Worm (Caenorhabditis elegans) whole organism, L1 larva: ENCODE results near the gene F38A5.22.

ENCODE experiments used
- Y116A8C.19 ChIP-seq: sonication (generic microtip); optimal IDR thresholded peaks from 2 replicates; lab custom pipeline; 2016; ENCODE audit warnings: missing compliant biosample characterization, missing genetic modification characterization, borderline replicate concordance
- aly-2 ChIP-seq: fragments of 150-350 bp; optimal IDR thresholded peaks from 2 replicates; lab custom pipeline; 2014; ENCODE audit warnings: missing biosample characterization, missing genetic modification characterization
- ceh-63 ChIP-seq: fragments of 200-800 bp; sonication (Bioruptor generic); optimal IDR thresholded peaks from 2 replicates; lab custom pipeline; 2018; ENCODE audit warnings: mild to moderate bottlenecking, missing genetic modification characterization, missing compliant biosample characterization
- ceh-82 ChIP-seq, 3 experiments: fragments of 150-350 bp in 1 of 3; sonication (generic microtip) in 2 of 3; optimal IDR thresholded peaks; 2 replicates each; lab custom pipeline; 2014 to 2017; ENCODE audit warnings: missing biosample characterization in 3 of 3, missing genetic modification characterization in 3 of 3
- ceh-88 ChIP-seq: fragments of 200-800 bp; sonication (Bioruptor generic); IDR thresholded peaks from 2 replicates; pipeline ENCODE4 v1.3.6; 2022; ENCODE audit warnings: missing genetic modification characterization, missing compliant biosample characterization
- ceh-90 ChIP-seq: sonication (generic microtip); optimal IDR thresholded peaks from 2 replicates; lab custom pipeline; 2016; ENCODE audit warnings: missing genetic modification characterization, missing compliant biosample characterization
- ces-1 ChIP-seq: fragments of 150-350 bp; optimal IDR thresholded peaks from 2 replicates; lab custom pipeline; 2014; ENCODE audit warnings: missing biosample characterization, missing genetic modification reagents, missing genetic modification characterization
- dpl-1 ChIP-seq, 3 experiments: fragments of 150-350 bp in 2 of 3; sonication (generic microtip) in 1 of 3; optimal IDR thresholded peaks; 2 replicates each; lab custom pipeline; 2014 to 2017; ENCODE audit warnings: missing biosample characterization in 3 of 3, missing genetic modification characterization in 3 of 3, missing genetic modification reagents in 3 of 3
- dsc-1 ChIP-seq: sonication (generic microtip); optimal IDR thresholded peaks from 2 replicates; lab custom pipeline; 2016; ENCODE audit warnings: mild to moderate bottlenecking, missing genetic modification characterization, missing compliant biosample characterization
- efl-1 ChIP-seq, 4 experiments: fragments of 150-350 bp; optimal IDR thresholded peaks in 3 of 4; peaks in 1 of 4; 1 replicate in 1 of 4; 2 replicates in 3 of 4; lab custom pipeline; 2014; ENCODE audit warnings: missing biosample characterization in 2 of 4, missing genetic modification characterization in 2 of 4, missing genetic modification reagents in 2 of 4
- efl-3 ChIP-seq: fragments of 200-800 bp; sonication (Bioruptor generic); optimal IDR thresholded peaks from 2 replicates; lab custom pipeline; 2018; ENCODE audit warnings: mild to moderate bottlenecking, missing genetic modification characterization, missing compliant biosample characterization
- egl-13 ChIP-seq: sonication (generic microtip); optimal IDR thresholded peaks from 2 replicates; lab custom pipeline; 2016; ENCODE audit warnings: missing genotype, missing genetic modification reagents, missing genetic modification characterization, missing compliant biosample characterization
- egl-27 ChIP-seq, 2 experiments: fragments of 150-350 bp in 1 of 2; sonication (generic microtip); optimal IDR thresholded peaks; 3 replicates each; lab custom pipeline; 2017 to 2018; ENCODE audit warnings: missing biosample characterization in 2 of 2, missing genetic modification characterization in 2 of 2, missing genetic modification reagents in 2 of 2
- elt-2 ChIP-seq: sonication (generic microtip); optimal IDR thresholded peaks from 2 replicates; lab custom pipeline; 2016; ENCODE audit warnings: missing genetic modification characterization, mild to moderate bottlenecking, inconsistent platforms, missing compliant biosample characterization, missing genetic modification reagents
- elt-3 ChIP-seq, 6 experiments: fragments of 150-350 bp in 1 of 6; sonication (generic microtip); optimal IDR thresholded peaks; 2 replicates each; lab custom pipeline; 2017 to 2018; ENCODE audit warnings: missing biosample characterization in 6 of 6, missing genetic modification characterization in 6 of 6, inconsistent platforms in 1 of 6
- fkh-4 ChIP-seq: sonication (generic microtip); optimal IDR thresholded peaks from 2 replicates; lab custom pipeline; 2016; ENCODE audit warnings: missing compliant biosample characterization, missing genetic modification characterization, borderline replicate concordance
- grh-1 ChIP-seq: fragments of 200-800 bp; sonication (Bioruptor generic); IDR thresholded peaks from 2 replicates; pipeline ENCODE4 v1.3.6; 2022; ENCODE audit warnings: missing genetic modification reagents, missing genetic modification characterization, missing compliant biosample characterization
- hlh-4 ChIP-seq: sonication (generic microtip); optimal IDR thresholded peaks from 2 replicates; lab custom pipeline; 2016; ENCODE audit warnings: mild to moderate bottlenecking, missing genetic modification characterization, missing compliant biosample characterization
- lin-35 ChIP-seq, 2 experiments: fragments of 150-350 bp; optimal IDR thresholded peaks; 2 replicates each; lab custom pipeline; 2014; ENCODE audit warnings: missing biosample characterization in 2 of 2, missing genetic modification characterization in 2 of 2, missing genetic modification reagents in 2 of 2
- lin-39 ChIP-seq: fragments of 150-350 bp; optimal IDR thresholded peaks from 2 replicates; lab custom pipeline; 2014; ENCODE audit warnings: missing biosample characterization, missing genetic modification reagents, missing genetic modification characterization
- lir-3 ChIP-seq: sonication (generic microtip); optimal IDR thresholded peaks from 2 replicates; lab custom pipeline; 2016; ENCODE audit warnings: mild to moderate bottlenecking, missing genetic modification characterization, moderate library complexity, missing compliant biosample characterization; ENCODE audit not compliant: poor library complexity
- lsy-2 ChIP-seq, 2 experiments: fragments of 150-350 bp; optimal IDR thresholded peaks; 2 replicates each; lab custom pipeline; 2014; ENCODE audit warnings: missing biosample characterization in 2 of 2, missing genetic modification characterization in 2 of 2
- mdl-1 ChIP-seq, 2 experiments: fragments of 150-350 bp; optimal IDR thresholded peaks; 2 replicates each; lab custom pipeline; 2014 to 2017; ENCODE audit warnings: missing biosample characterization in 2 of 2, missing genetic modification characterization in 2 of 2, inconsistent platforms in 1 of 2
- nhr-11 ChIP-seq: fragments of 150-350 bp; optimal IDR thresholded peaks from 2 replicates; lab custom pipeline; 2014; ENCODE audit warnings: missing biosample characterization, missing genetic modification characterization
- nhr-19 ChIP-seq: fragments of 200-800 bp; sonication (Bioruptor generic); conservative IDR thresholded peaks from 2 replicates; pipeline ENCODE4 v1.3.6; 2022; ENCODE audit warnings: missing genetic modification characterization, missing compliant biosample characterization
- nhr-20 ChIP-seq: sonication (generic microtip); optimal IDR thresholded peaks from 2 replicates; lab custom pipeline; 2016; ENCODE audit warnings: mild to moderate bottlenecking, missing genetic modification characterization, missing compliant biosample characterization
- nhr-71 ChIP-seq: sonication (generic microtip); optimal IDR thresholded peaks from 2 replicates; lab custom pipeline; 2016; ENCODE audit warnings: mild to moderate bottlenecking, missing genetic modification characterization, moderate library complexity, missing compliant biosample characterization
- nhr-84 ChIP-seq: sonication (generic microtip); optimal IDR thresholded peaks from 2 replicates; lab custom pipeline; 2017; ENCODE audit warnings: missing biosample characterization, missing genetic modification characterization
- nhr-85 ChIP-seq: sonication (generic microtip); peaks from one replicate; lab custom pipeline; 2016; ENCODE audit warnings: missing genetic modification characterization, inconsistent platforms, missing compliant biosample characterization
- pag-3 ChIP-seq: sonication (generic microtip); optimal IDR thresholded peaks from 2 replicates; lab custom pipeline; 2017; ENCODE audit warnings: missing genetic modification characterization, mild to moderate bottlenecking, missing compliant biosample characterization, antibody characterized with exemption, borderline replicate concordance; ENCODE audit not compliant: insufficient read depth
- skn-1 ChIP-seq: fragments of 150-350 bp; optimal IDR thresholded peaks from 2 replicates; lab custom pipeline; 2014; ENCODE audit warnings: missing biosample characterization, missing genetic modification characterization
- snpc-4 ChIP-seq: fragments of 150-350 bp; optimal IDR thresholded peaks from 2 replicates; lab custom pipeline; 2014; ENCODE audit warnings: missing biosample characterization, missing genetic modification characterization
- sox-4 ChIP-seq: sonication (generic microtip); optimal IDR thresholded peaks from 2 replicates; lab custom pipeline; 2016; ENCODE audit warnings: missing genetic modification characterization, missing compliant biosample characterization
- tbx-2 ChIP-seq: sonication (generic microtip); optimal IDR thresholded peaks from 2 replicates; lab custom pipeline; 2016; ENCODE audit warnings: missing genetic modification characterization, missing compliant biosample characterization
- unc-86 ChIP-seq: sonication (generic microtip); optimal IDR thresholded peaks from 2 replicates; lab custom pipeline; 2016; ENCODE audit warnings: missing genetic modification characterization, missing compliant biosample characterization
- vab-15 ChIP-seq: sonication (generic microtip); optimal IDR thresholded peaks from 2 replicates; lab custom pipeline; 2017; ENCODE audit warnings: missing genotype, mild to moderate bottlenecking, missing genetic modification characterization, missing compliant biosample characterization
- xbp-1 ChIP-seq: sonication (generic microtip); optimal IDR thresholded peaks from 2 replicates; lab custom pipeline; 2016; ENCODE audit warnings: missing genetic modification characterization, missing compliant biosample characterization
- zip-4 ChIP-seq: fragments of 200-800 bp; sonication (Bioruptor generic); optimal IDR thresholded peaks from 2 replicates; lab custom pipeline; 2018; ENCODE audit warnings: mild to moderate bottlenecking, missing genetic modification characterization, moderate library complexity, missing compliant biosample characterization
- ztf-11 ChIP-seq, 2 experiments: sonication (generic microtip); optimal IDR thresholded peaks; 2 replicates each; lab custom pipeline; 2016 to 2017; ENCODE audit warnings: missing genetic modification characterization in 2 of 2, missing biosample characterization in 1 of 2, missing compliant biosample characterization in 1 of 2

Gene F38A5.22

ce11 chrIV:6622142-6622541 is 26.4 kb upstream of the F38A5.22 start (continued):
- no peak for TF ChIP-seq snpc-4 (tag; lab: Kevin White, UChicago)
- no peak for TF ChIP-seq nhr-84 (tag; lab: Kevin White, UChicago)
- TF ChIP-seq ztf-11 (tag; optimal IDR thresholded peaks at IDR 0.05; lab: Kevin White, UChicago), result no peak
- TF ChIP-seq Y116A8C.19 (tag; lab: Kevin White, UChicago), result no peak
- no peak for TF ChIP-seq dsc-1 (tag; lab: Kevin White, UChicago)
- no peak for TF ChIP-seq xbp-1 (tag; lab: Kevin White, UChicago)
- TF ChIP-seq ceh-90 (tag; lab: Kevin White, UChicago), result no peak
- TF ChIP-seq elt-3 (tag; optimal IDR thresholded peaks at IDR 0.05; lab: Kevin White, UChicago), result peak in 2 of 6 experiments; percentile 43 to 68
- peak; percentile 15 for TF ChIP-seq tbx-2 (tag; lab: Kevin White, UChicago)
- TF ChIP-seq nhr-19 (GFP tag; lab: Robert Waterston, UW), result no peak
- TF ChIP-seq lin-39 (tag; lab: Kevin White, UChicago), result no peak
- TF ChIP-seq ceh-63 (GFP tag; lab: Kevin White, UChicago), result no peak
- no peak for TF ChIP-seq ces-1 (GFP tag; lab: Kevin White, UChicago)
- peak; percentile 85 for TF ChIP-seq zip-4 (GFP tag; lab: Kevin White, UChicago)
- no peak for TF ChIP-seq grh-1 (GFP tag; lab: Robert Waterston, UW)
- no peak for TF ChIP-seq sox-4 (tag; lab: Kevin White, UChicago)
- TF ChIP-seq efl-3, result no peak
- TF ChIP-seq hlh-4 (tag; lab: Kevin White, UChicago), result no peak
- TF ChIP-seq nhr-11, result no peak
- TF ChIP-seq lir-3, result no peak
- TF ChIP-seq ceh-82 (tag; optimal IDR thresholded peaks at IDR 0.05; lab: Kevin White, UChicago), result no peak
- peak; percentile 40 for TF ChIP-seq nhr-71
- peak; percentile 77 for TF ChIP-seq skn-1 (tag; lab: Kevin White, UChicago)
- no peak for TF ChIP-seq pag-3 (tag; lab: Kevin White, UChicago)
- no peak for TF ChIP-seq unc-86 (tag; lab: Kevin White, UChicago)
- no peak for TF ChIP-seq fkh-4 (tag; lab: Kevin White, UChicago)
- no peak for TF ChIP-seq ceh-88 (GFP tag; lab: Robert Waterston, UW)
- TF ChIP-seq elt-2 (tag; lab: Kevin White, UChicago), result no peak
- TF ChIP-seq dpl-1 (GFP tag; optimal IDR thresholded peaks at IDR 0.05; lab: Kevin White, UChicago), result peak; percentile 15 to 30 (median 23)

ce11 chrIV:6621252-6621651 is 25.5 kb upstream of the F38A5.22 start, which contains the start of gene C01B10.3:
TSS of gene C01B10.3 (minus strand) at chrIV:6621352.
- TF ChIP-seq snpc-4 (tag; lab: Kevin White, UChicago) (no peak), vab-15 (tag; lab: Kevin White, UChicago) (no peak), egl-27 (tag; optimal IDR thresholded peaks at IDR 0.05; lab: Kevin White, UChicago) (no peak), nhr-85 (tag; lab: Kevin White, UChicago) (no peak), ceh-90 (tag; lab: Kevin White, UChicago) (no peak)

- TF ChIP-seq mdl-1 (tag; optimal IDR thresholded peaks at IDR 0.05; lab: Kevin White, UChicago), result peak in 1 of 2 experiments; percentile 2
- no peak for TF ChIP-seq ztf-11 (tag; optimal IDR thresholded peaks at IDR 0.05; lab: Kevin White, UChicago)
- peak in 1 of 3 experiments; percentile 16 for TF ChIP-seq ceh-82 (tag; optimal IDR thresholded peaks at IDR 0.05; lab: Kevin White, UChicago)
- TF ChIP-seq lin-35 (GFP tag; optimal IDR thresholded peaks at IDR 0.05; lab: Kevin White, UChicago), result peak in 1 of 2 experiments; percentile 36
- no peak for TF ChIP-seq egl-13 (tag; lab: Kevin White, UChicago)
- TF ChIP-seq nhr-20, result peak; percentile 24
- TF ChIP-seq nhr-71, result no peak
- no peak for TF ChIP-seq aly-2 (tag; lab: Kevin White, UChicago)
- TF ChIP-seq lsy-2 (tag; optimal IDR thresholded peaks at IDR 0.05; lab: Kevin White, UChicago), result peak in 1 of 2 experiments; percentile 42
- TF ChIP-seq dpl-1 (GFP tag; optimal IDR thresholded peaks at IDR 0.05; lab: Kevin White, UChicago), result no peak
- TF ChIP-seq skn-1 (tag; lab: Kevin White, UChicago), result peak; percentile 48
- TF ChIP-seq sox-4 (tag; lab: Kevin White, UChicago), result no peak
- TF ChIP-seq efl-1 (optimal IDR thresholded peaks at IDR 0.05; lab: Kevin White, UChicago), result peak; percentile 12 to 53
- peak in 1 of 2 experiments; percentile 89 for TF ChIP-seq efl-1 (GFP tag; optimal IDR thresholded peaks at IDR 0.05 in 1 of 2; lab: Kevin White, UChicago)
Observed at ce11 chrIV:6618607-6619006, 22.9 kb upstream of the F38A5.22 start.
